Fruit fly (Drosophila melanogaster) whole organism, embryonic: ENCODE data around the gene Duox.

Experiments
- Adf1 ChIP-seq: fragments of 200-800 bp; sonication (Bioruptor generic); IDR thresholded peaks from 2 replicates; pipeline ENCODE4 v1.3.6; 2022; ENCODE audit warnings: missing biosample characterization, missing genetic modification characterization
- BEAF-32 ChIP-seq: fragments of 200-800 bp; sonication (Bioruptor generic); optimal IDR thresholded peaks from 3 replicates; lab custom pipeline; 2017; ENCODE audit warnings: missing biosample characterization, missing genetic modification characterization, mild to moderate bottlenecking, moderate library complexity, missing genetic modification reagents
- CG11504 ChIP-seq: fragments of 200-800 bp; sonication (Bioruptor generic); optimal IDR thresholded peaks from 3 replicates; lab custom pipeline; 2019; ENCODE audit warnings: missing biosample characterization, mild to moderate bottlenecking, missing genetic modification characterization, moderate library complexity
- CG11560 ChIP-seq: fragments of 200-800 bp; sonication (Bioruptor generic); IDR thresholded peaks from 3 replicates; pipeline ENCODE4 v1.3.6; 2022; ENCODE audit warnings: missing biosample characterization, missing genetic modification characterization
- CG11695 ChIP-seq: fragments of 200-800 bp; sonication (Bioruptor generic); IDR thresholded peaks from 3 replicates; pipeline ENCODE4 v1.3.6; 2022; ENCODE audit warnings: missing biosample characterization, missing genetic modification characterization
- CG12744 ChIP-seq: fragments of 200-800 bp; sonication (Bioruptor generic); optimal IDR thresholded peaks from 2 replicates; lab custom pipeline; 2016; ENCODE audit warnings: missing biosample characterization, missing genetic modification characterization
- CG13894 ChIP-seq: fragments of 200-800 bp; sonication (Bioruptor generic); optimal IDR thresholded peaks from 3 replicates; lab custom pipeline; 2018; ENCODE audit warnings: missing biosample characterization, mild to moderate bottlenecking, missing genetic modification characterization, moderate library complexity
- CG14965 ChIP-seq: fragments of 200-800 bp; sonication (Bioruptor generic); optimal IDR thresholded peaks from 2 replicates; lab custom pipeline; 2016; ENCODE audit warnings: missing biosample characterization, missing genetic modification characterization, borderline replicate concordance
- CG1603 ChIP-seq: fragments of 200-800 bp; sonication (Bioruptor generic); optimal IDR thresholded peaks from 2 replicates; lab custom pipeline; 2019; ENCODE audit warnings: missing biosample characterization, mild to moderate bottlenecking, missing genetic modification characterization, moderate library complexity
- CG17359 ChIP-seq: fragments of 200-800 bp; sonication (Bioruptor generic); optimal IDR thresholded peaks from 3 replicates; lab custom pipeline; 2018; ENCODE audit warnings: missing biosample characterization, mild to moderate bottlenecking, missing genetic modification characterization, moderate library complexity
- CG2120 ChIP-seq: fragments of 200-800 bp; sonication (Bioruptor generic); optimal IDR thresholded peaks from 3 replicates; lab custom pipeline; 2016; ENCODE audit warnings: missing biosample characterization, missing genetic modification characterization
- CG2678 ChIP-seq: fragments of 200-800 bp; sonication (Bioruptor generic); optimal IDR thresholded peaks from 3 replicates; lab custom pipeline; 2019; ENCODE audit warnings: missing biosample characterization, mild to moderate bottlenecking, missing genetic modification characterization, moderate library complexity
- CG2712 ChIP-seq: fragments of 200-800 bp; optimal IDR thresholded peaks from 3 replicates; lab custom pipeline; 2019; ENCODE audit warnings: missing biosample characterization, mild to moderate bottlenecking, missing genetic modification characterization, moderate library complexity
- CG33213 ChIP-seq: fragments of 200-800 bp; sonication (Bioruptor generic); optimal IDR thresholded peaks from 3 replicates; lab custom pipeline; 2016; ENCODE audit warnings: missing biosample characterization, missing genetic modification characterization
- CG34422 ChIP-seq: fragments of 200-800 bp; sonication (Bioruptor generic); IDR thresholded peaks from 3 replicates; pipeline ENCODE4 v1.3.6; 2022; ENCODE audit warnings: missing biosample characterization, missing genetic modification characterization
- CG3847 ChIP-seq: fragments of 200-800 bp; sonication (Bioruptor generic); IDR thresholded peaks from 2 replicates; pipeline ENCODE4 v1.3.6; 2022; ENCODE audit warnings: missing biosample characterization, missing genetic modification characterization
- CG4360 ChIP-seq: fragments of 200-800 bp; sonication (Bioruptor generic); IDR thresholded peaks from 2 replicates; pipeline ENCODE4 v1.3.6; 2022; ENCODE audit warnings: missing biosample characterization, missing genetic modification characterization
- CG6791 ChIP-seq: fragments of 200-800 bp; sonication (Bioruptor generic); IDR thresholded peaks from 3 replicates; pipeline ENCODE4 v1.3.6; 2022; ENCODE audit warnings: missing biosample characterization, missing genetic modification characterization; ENCODE audit not compliant: partially characterized antibody
- CG7556 ChIP-seq: fragments of 200-800 bp; sonication (Bioruptor generic); optimal IDR thresholded peaks from 2 replicates; lab custom pipeline; 2017; ENCODE audit warnings: missing biosample characterization, mild to moderate bottlenecking, missing genetic modification characterization
- CG7786 ChIP-seq: fragments of 200-800 bp; sonication (Bioruptor generic); optimal IDR thresholded peaks from 2 replicates; lab custom pipeline; 2016; ENCODE audit warnings: missing biosample characterization, missing genetic modification characterization
- CG7928 ChIP-seq: fragments of 200-800 bp; sonication (Bioruptor generic); optimal IDR thresholded peaks from 2 replicates; lab custom pipeline; 2017; ENCODE audit warnings: missing biosample characterization, mild to moderate bottlenecking, missing genetic modification characterization
- CG7963 ChIP-seq: fragments of 200-800 bp; sonication (Bioruptor generic); IDR thresholded peaks from 3 replicates; pipeline ENCODE4 v1.3.6; 2022; ENCODE audit warnings: missing biosample characterization, missing genetic modification characterization; ENCODE audit not compliant: partially characterized antibody
- CG8478 ChIP-seq: fragments of >200 bp; optimal IDR thresholded peaks from 2 replicates; lab custom pipeline; 2018
- Drgx ChIP-seq: fragments of 200-800 bp; sonication (Bioruptor generic); IDR thresholded peaks from 2 replicates; pipeline ENCODE4 v1.3.6; 2022; ENCODE audit warnings: missing biosample characterization, missing genetic modification characterization
- E2f2 ChIP-seq: fragments of 200-800 bp; sonication (Bioruptor generic); IDR thresholded peaks from 2 replicates; pipeline ENCODE4 v1.3.6; 2022; ENCODE audit warnings: missing biosample characterization, missing genetic modification characterization
- Elba2 ChIP-seq: fragments of 200-800 bp; sonication (Bioruptor generic); optimal IDR thresholded peaks from 3 replicates; lab custom pipeline; 2016; ENCODE audit warnings: missing biosample characterization, missing genetic modification characterization
- HmgD ChIP-seq: fragments of 200-800 bp; sonication (Bioruptor generic); optimal IDR thresholded peaks from 3 replicates; lab custom pipeline; 2016; ENCODE audit warnings: missing biosample characterization, missing genetic modification characterization
- MBD-R2 ChIP-seq: fragments of 200-800 bp; sonication (Bioruptor generic); IDR thresholded peaks from 2 replicates; pipeline ENCODE4 v1.3.6; 2022; ENCODE audit warnings: missing biosample characterization, missing genetic modification characterization
- Mad ChIP-seq: fragments of 200-800 bp; sonication (Bioruptor generic); optimal IDR thresholded peaks from 2 replicates; lab custom pipeline; 2016; ENCODE audit warnings: missing biosample characterization, missing genetic modification characterization
- Rfx ChIP-seq: fragments of 200-800 bp; sonication (Bioruptor generic); IDR thresholded peaks from 2 replicates; pipeline ENCODE4 v1.3.6; 2022; ENCODE audit warnings: missing biosample characterization, missing genetic modification characterization
- Tbp ChIP-seq: fragments of >200 bp; optimal IDR thresholded peaks from 2 replicates; lab custom pipeline; 2018; ENCODE audit warnings: missing biosample characterization, missing genetic modification characterization
- ab ChIP-seq: fragments of 200-800 bp; sonication (Bioruptor generic); optimal IDR thresholded peaks from 2 replicates; lab custom pipeline; 2016; ENCODE audit warnings: missing biosample characterization, missing genetic modification characterization
- ase ChIP-seq: fragments of 200-800 bp; sonication (Bioruptor generic); IDR thresholded peaks from 3 replicates; pipeline ENCODE4 v1.3.6; 2022; ENCODE audit warnings: missing biosample characterization, missing genetic modification characterization
- bsh ChIP-seq, 2 experiments: fragments of 200-800 bp; sonication (Bioruptor generic); optimal IDR thresholded peaks; 2 replicates each; lab custom pipeline; 2017 to 2018; ENCODE audit warnings: mild to moderate bottlenecking in 2 of 2, missing biosample characterization in 2 of 2, missing genetic modification characterization in 2 of 2, moderate library complexity in 1 of 2
- cato ChIP-seq: fragments of 200-800 bp; sonication (Bioruptor generic); optimal IDR thresholded peaks from 2 replicates; lab custom pipeline; 2016; ENCODE audit warnings: missing biosample characterization, missing genetic modification characterization, borderline replicate concordance
- crp ChIP-seq, 2 experiments: fragments of 200-800 bp; sonication (Bioruptor generic); optimal IDR thresholded peaks; 2 replicates in 1 of 2; 3 replicates in 1 of 2; lab custom pipeline; 2017; ENCODE audit warnings: missing biosample characterization in 2 of 2, missing genetic modification characterization in 2 of 2, mild to moderate bottlenecking in 1 of 2, moderate library complexity in 1 of 2
- dimm ChIP-seq: fragments of 200-800 bp; sonication (Bioruptor generic); IDR thresholded peaks from 2 replicates; pipeline ENCODE4 v1.3.6; 2022; ENCODE audit warnings: missing biosample characterization, missing genetic modification characterization
- exex ChIP-seq: fragments of 200-800 bp; sonication (Bioruptor generic); optimal IDR thresholded peaks from 4 replicates; lab custom pipeline; 2018; ENCODE audit warnings: missing biosample characterization, mild to moderate bottlenecking, missing genetic modification characterization, moderate library complexity
- ham ChIP-seq: fragments of 200-800 bp; sonication (Bioruptor generic); IDR thresholded peaks from 2 replicates; pipeline ENCODE4 v1.3.6; 2022; ENCODE audit warnings: missing biosample characterization, missing genetic modification characterization
- inv ChIP-seq: fragments of 200-800 bp; sonication (Bioruptor generic); IDR thresholded peaks from 2 replicates; pipeline ENCODE4 v1.3.6; 2022; ENCODE audit warnings: missing biosample characterization, missing genetic modification characterization; ENCODE audit not compliant: partially characterized antibody
- odd ChIP-seq: fragments of 200-800 bp; sonication (Bioruptor generic); optimal IDR thresholded peaks from 2 replicates; lab custom pipeline; 2017; ENCODE audit warnings: missing biosample characterization, mild to moderate bottlenecking, missing genetic modification characterization
- phol ChIP-seq: fragments of 200-800 bp; sonication (Bioruptor generic); optimal IDR thresholded peaks from 3 replicates; lab custom pipeline; 2018; ENCODE audit warnings: missing biosample characterization, mild to moderate bottlenecking, missing genetic modification characterization, moderate library complexity
- prd ChIP-seq, 3 experiments: fragments of >200 bp in 2 of 3; fragments of 200-800 bp in 1 of 3; sonication (Bioruptor generic) in 1 of 3; optimal IDR thresholded peaks in 2 of 3; IDR thresholded peaks in 1 of 3; 2 replicates in 2 of 3; 3 replicates in 1 of 3; pipeline versions ENCODE4 v1.3.6 to Lab custom; 2017 to 2022; ENCODE audit warnings: missing biosample characterization in 1 of 3, missing genetic modification characterization in 1 of 3
- ranshi ChIP-seq: fragments of 200-800 bp; sonication (Bioruptor generic); IDR thresholded peaks from 2 replicates; pipeline ENCODE4 v1.3.6; 2022; ENCODE audit warnings: missing biosample characterization, missing genetic modification characterization
- row ChIP-seq: fragments of 200-800 bp; sonication (Bioruptor generic); IDR thresholded peaks from 3 replicates; pipeline ENCODE4 v1.3.6; 2022; ENCODE audit warnings: missing biosample characterization, missing genetic modification characterization
- shn ChIP-seq: fragments of 200-800 bp; sonication (Bioruptor generic); optimal IDR thresholded peaks from 3 replicates; lab custom pipeline; 2016; ENCODE audit warnings: missing biosample characterization, missing genetic modification characterization
- tgo ChIP-seq: fragments of 200-800 bp; sonication (Bioruptor generic); IDR thresholded peaks from 3 replicates; pipeline ENCODE4 v1.3.6; 2022; ENCODE audit warnings: missing biosample characterization, missing genetic modification characterization
- tin ChIP-seq: fragments of 200-800 bp; sonication (Bioruptor generic); optimal IDR thresholded peaks from 3 replicates; lab custom pipeline; 2016; ENCODE audit warnings: missing biosample characterization, missing genetic modification characterization
- vvl ChIP-seq: fragments of 200-800 bp; sonication (Bioruptor generic); IDR thresholded peaks from 2 replicates; pipeline ENCODE4 v1.3.6; 2022; ENCODE audit warnings: missing biosample characterization, missing genetic modification characterization
- wek ChIP-seq: fragments of 200-800 bp; sonication (Bioruptor generic); optimal IDR thresholded peaks from 3 replicates; lab custom pipeline; 2018; ENCODE audit warnings: missing biosample characterization, mild to moderate bottlenecking, missing genetic modification characterization, moderate library complexity
- zfh2 ChIP-seq: fragments of 200-800 bp; sonication (Bioruptor generic); optimal IDR thresholded peaks from 2 replicates; lab custom pipeline; 2016; ENCODE audit warnings: missing biosample characterization, missing genetic modification characterization

Gene Duox

dm6 chr2L:2767627-2768026 lies 62.4 kb downstream of the Duox start, which contains the start of the genes Taf10b and Taf10 (continued):
- TF ChIP-seq prd (optimal IDR thresholded peaks at IDR 0.05; lab: Kevin White, UChicago) (no peak), prd (GFP tag; IDR thresholded peaks at IDR 0.05; lab: Robert Waterston, UW) (no peak), BEAF-32 (GFP tag; lab: Kevin White, UChicago) (peak; percentile 75), exex (tag; lab: Kevin White, UChicago) (peak; percentile 48), zfh2 (GFP tag; lab: Kevin White, UChicago) (no peak), dimm (no peak), CG33213 (GFP tag; lab: Kevin White, UChicago) (no peak), CG7786 (GFP tag; lab: Kevin White, UChicago) (no peak), CG14965 (GFP tag; lab: Kevin White, UChicago) (no peak), Rfx (GFP tag; lab: Robert Waterston, UW) (peak; percentile 27; the same call in 1 of the 2 replicates), Drgx (no peak), tin (no peak), CG1603 (tag; lab: Kevin White, UChicago) (peak; percentile 62), CG13894 (tag; lab: Kevin White, UChicago) (no peak), Adf1 (0 out of 2 replicates have a peak, but pooled peaks have one; percentile 7), CG4360 (GFP tag; lab: Robert Waterston, UW) (no peak), HmgD (GFP tag; lab: Kevin White, UChicago) (no peak), odd (GFP tag; lab: Kevin White, UChicago) (no peak), crp (GFP tag; optimal IDR thresholded peaks at IDR 0.05; lab: Kevin White, UChicago) (peak in 1 of 2 experiments; percentile 75), CG2678 (tag; lab: Kevin White, UChicago) (no peak), E2f2 (GFP tag; lab: Robert Waterston, UW) (peak; percentile 64), shn (GFP tag; lab: Kevin White, UChicago) (no peak), CG7963 (GFP tag; lab: Robert Waterston, UW) (peak; percentile 83), MBD-R2 (GFP tag; lab: Robert Waterston, UW) (peak; percentile 91), CG7556 (no peak), CG2120 (peak; percentile 10), ranshi (GFP tag; lab: Robert Waterston, UW) (no peak), CG11695 (GFP tag; lab: Robert Waterston, UW) (no peak), wek (GFP tag; lab: Kevin White, UChicago) (peak; percentile 7), ham (no peak), row (GFP tag; lab: Robert Waterston, UW) (peak; percentile 51; the same call in 2 of the 3 replicates), cato (GFP tag; lab: Kevin White, UChicago) (no peak), CG34422 (GFP tag; lab: Robert Waterston, UW) (peak; percentile 56; the same call in 2 of the 3 replicates), Tbp (GFP tag; lab: Kevin White, UChicago) (no peak), vvl (peak; percentile 57), tgo (GFP tag; lab: Robert Waterston, UW) (no peak), CG12744 (no peak), CG8478 (lab: Kevin White, UChicago) (no peak), CG6791 (peak; percentile 87), inv (GFP tag; lab: Robert Waterston, UW) (peak; percentile 63), ase (GFP tag; lab: Robert Waterston, UW) (no peak), CG17359 (tag; lab: Kevin White, UChicago) (no peak), CG11504 (tag; lab: Kevin White, UChicago) (no peak), Mad (GFP tag; lab: Kevin White, UChicago) (no peak), bsh (GFP tag; optimal IDR thresholded peaks at IDR 0.05; lab: Kevin White, UChicago) (peak in 1 of 2 experiments; percentile 3), CG2712 (peak; percentile 21), CG11560 (tag; lab: Robert Waterston, UW) (peak; percentile 57; the same call in 2 of the 3 replicates), CG7928 (no peak), ab (GFP tag; lab: Kevin White, UChicago) (no peak), phol (peak; percentile 1), Elba2 (GFP tag; lab: Kevin White, UChicago) (no peak), CG3847 (GFP tag; lab: Robert Waterston, UW) (no peak)
